Fruit fly (Drosophila melanogaster) whole organism, embryonic: ENCODE measurements around the gene Aps.

Source experiments
- Atf3 ChIP-seq: fragments of 200-800 bp; sonication (Bioruptor generic); optimal IDR thresholded peaks from 3 replicates; lab custom pipeline; 2016; ENCODE audit warnings: missing biosample characterization, missing genetic modification characterization
- Atf6 ChIP-seq: fragments of 200-800 bp; sonication (Bioruptor generic); IDR thresholded peaks from 2 replicates; pipeline ENCODE4 v1.3.6; 2022; ENCODE audit warnings: missing biosample characterization, missing genetic modification characterization
- CG10147 ChIP-seq: fragments of 200-800 bp; sonication (Bioruptor generic); optimal IDR thresholded peaks from 2 replicates; lab custom pipeline; 2019; ENCODE audit warnings: missing biosample characterization, mild to moderate bottlenecking, missing genetic modification characterization, moderate library complexity
- CG12391 ChIP-seq: fragments of 200-800 bp; sonication (Bioruptor generic); optimal IDR thresholded peaks from 3 replicates; lab custom pipeline; 2018; ENCODE audit warnings: missing biosample characterization, mild to moderate bottlenecking, missing genetic modification characterization, moderate library complexity
- CG14050 ChIP-seq: fragments of 200-800 bp; sonication (Bioruptor generic); IDR thresholded peaks from 3 replicates; pipeline ENCODE4 v1.3.6; 2022; ENCODE audit warnings: missing biosample characterization, missing genetic modification characterization
- CG14441 ChIP-seq: fragments of 200-800 bp; sonication (Bioruptor generic); IDR thresholded peaks from 2 replicates; pipeline ENCODE4 v1.3.6; 2022; ENCODE audit warnings: missing biosample characterization, missing genetic modification characterization
- CG15601 ChIP-seq: fragments of 200-800 bp; sonication (Bioruptor generic); optimal IDR thresholded peaks from 3 replicates; lab custom pipeline; 2019; ENCODE audit warnings: missing biosample characterization, mild to moderate bottlenecking, missing genetic modification characterization, moderate library complexity
- CG16863 ChIP-seq: fragments of 200-800 bp; sonication (Bioruptor generic); optimal IDR thresholded peaks from 3 replicates; lab custom pipeline; 2016; ENCODE audit warnings: missing biosample characterization, missing genetic modification characterization
- CG17359 ChIP-seq: fragments of 200-800 bp; sonication (Bioruptor generic); optimal IDR thresholded peaks from 3 replicates; lab custom pipeline; 2018; ENCODE audit warnings: missing biosample characterization, mild to moderate bottlenecking, missing genetic modification characterization, moderate library complexity
- CG17385 ChIP-seq: fragments of 200-800 bp; sonication (Bioruptor generic); optimal IDR thresholded peaks from 3 replicates; lab custom pipeline; 2018; ENCODE audit warnings: missing biosample characterization, mild to moderate bottlenecking, missing genetic modification characterization
- CG2116 ChIP-seq: fragments of 200-800 bp; sonication (Bioruptor generic); optimal IDR thresholded peaks from 3 replicates; lab custom pipeline; 2018; ENCODE audit warnings: missing biosample characterization, mild to moderate bottlenecking, missing genetic modification characterization
- CG2678 ChIP-seq: fragments of 200-800 bp; sonication (Bioruptor generic); optimal IDR thresholded peaks from 3 replicates; lab custom pipeline; 2019; ENCODE audit warnings: missing biosample characterization, mild to moderate bottlenecking, missing genetic modification characterization, moderate library complexity
- CG3281 ChIP-seq: fragments of 200-800 bp; sonication (Bioruptor generic); optimal IDR thresholded peaks from 3 replicates; lab custom pipeline; 2017; ENCODE audit warnings: missing biosample characterization, mild to moderate bottlenecking, missing genetic modification characterization
- CG33213 ChIP-seq: fragments of 200-800 bp; sonication (Bioruptor generic); optimal IDR thresholded peaks from 3 replicates; lab custom pipeline; 2016; ENCODE audit warnings: missing biosample characterization, missing genetic modification characterization
- CG3407 ChIP-seq: fragments of 200-800 bp; sonication (Bioruptor generic); optimal IDR thresholded peaks from 2 replicates; lab custom pipeline; 2018; ENCODE audit warnings: missing biosample characterization, mild to moderate bottlenecking, missing genetic modification characterization
- CG34422 ChIP-seq: fragments of 200-800 bp; sonication (Bioruptor generic); IDR thresholded peaks from 3 replicates; pipeline ENCODE4 v1.3.6; 2022; ENCODE audit warnings: missing biosample characterization, missing genetic modification characterization
- CG4282 ChIP-seq: fragments of 200-800 bp; sonication (Bioruptor generic); optimal IDR thresholded peaks from 2 replicates; lab custom pipeline; 2016; ENCODE audit warnings: missing biosample characterization, missing genetic modification characterization
- CG4360 ChIP-seq: fragments of 200-800 bp; sonication (Bioruptor generic); IDR thresholded peaks from 2 replicates; pipeline ENCODE4 v1.3.6; 2022; ENCODE audit warnings: missing biosample characterization, missing genetic modification characterization
- CG5180 ChIP-seq: fragments of 200-800 bp; sonication (Bioruptor generic); optimal IDR thresholded peaks from 3 replicates; lab custom pipeline; 2017; ENCODE audit warnings: missing biosample characterization, missing genetic modification characterization, mild to moderate bottlenecking, moderate library complexity, missing genetic modification reagents
- CG5245 ChIP-seq: fragments of 200-800 bp; sonication (Bioruptor generic); optimal IDR thresholded peaks from 3 replicates; lab custom pipeline; 2016; ENCODE audit warnings: missing biosample characterization, missing genetic modification characterization
- CG5953 ChIP-seq: fragments of 200-800 bp; sonication (Bioruptor generic); IDR thresholded peaks from 2 replicates; pipeline ENCODE4 v1.3.6; 2022; ENCODE audit warnings: missing biosample characterization, missing genetic modification characterization
- CG7928 ChIP-seq: fragments of 200-800 bp; sonication (Bioruptor generic); optimal IDR thresholded peaks from 2 replicates; lab custom pipeline; 2017; ENCODE audit warnings: missing biosample characterization, mild to moderate bottlenecking, missing genetic modification characterization
- CoRest ChIP-seq: fragments of 200-800 bp; sonication (Bioruptor generic); optimal IDR thresholded peaks from 3 replicates; lab custom pipeline; 2018; ENCODE audit warnings: missing biosample characterization, mild to moderate bottlenecking, missing genetic modification characterization, moderate library complexity
- H2.0 ChIP-seq: fragments of 200-800 bp; sonication (Bioruptor generic); IDR thresholded peaks from 2 replicates; pipeline ENCODE4 v1.3.6; 2022; ENCODE audit warnings: missing biosample characterization, missing genetic modification characterization
- Lim3 ChIP-seq: fragments of 200-800 bp; sonication (Bioruptor generic); IDR thresholded peaks from 2 replicates; pipeline ENCODE4 v1.3.6; 2022; ENCODE audit warnings: missing biosample characterization, missing genetic modification characterization
- MBD-R2 ChIP-seq: fragments of 200-800 bp; sonication (Bioruptor generic); IDR thresholded peaks from 2 replicates; pipeline ENCODE4 v1.3.6; 2022; ENCODE audit warnings: missing biosample characterization, missing genetic modification characterization
- Mad ChIP-seq: fragments of 200-800 bp; sonication (Bioruptor generic); optimal IDR thresholded peaks from 2 replicates; lab custom pipeline; 2016; ENCODE audit warnings: missing biosample characterization, missing genetic modification characterization
- Oli ChIP-seq: fragments of 200-800 bp; sonication (Bioruptor generic); optimal IDR thresholded peaks from 2 replicates; lab custom pipeline; 2018; ENCODE audit warnings: missing biosample characterization, mild to moderate bottlenecking, missing genetic modification characterization, moderate library complexity
- Sin3A ChIP-seq: fragments of >200 bp; optimal IDR thresholded peaks from 2 replicates; lab custom pipeline; 2018
- YL-1 ChIP-seq: fragments of 200-800 bp; sonication (Bioruptor generic); optimal IDR thresholded peaks from 3 replicates; lab custom pipeline; 2017; ENCODE audit warnings: missing biosample characterization, mild to moderate bottlenecking, missing genetic modification characterization
- crp ChIP-seq, 2 experiments: fragments of 200-800 bp; sonication (Bioruptor generic); optimal IDR thresholded peaks; 2 replicates in 1 of 2; 3 replicates in 1 of 2; lab custom pipeline; 2017; ENCODE audit warnings: missing biosample characterization in 2 of 2, missing genetic modification characterization in 2 of 2, mild to moderate bottlenecking in 1 of 2, moderate library complexity in 1 of 2
- dati ChIP-seq: fragments of 200-800 bp; sonication (Bioruptor generic); IDR thresholded peaks from 2 replicates; pipeline ENCODE4 v1.3.6; 2022; ENCODE audit warnings: missing biosample characterization, missing genetic modification characterization
- dmrt11E ChIP-seq: fragments of 200-800 bp; sonication (Bioruptor generic); optimal IDR thresholded peaks from 3 replicates; lab custom pipeline; 2018; ENCODE audit warnings: missing biosample characterization, mild to moderate bottlenecking, missing genetic modification characterization, moderate library complexity
- esg ChIP-seq: fragments of 200-800 bp; sonication (Bioruptor generic); conservative IDR thresholded peaks from 2 replicates; pipeline ENCODE4 v1.3.6; 2022; ENCODE audit warnings: missing biosample characterization, missing genetic modification characterization
- fd102C ChIP-seq: fragments of 200-800 bp; sonication (Bioruptor generic); optimal IDR thresholded peaks from 2 replicates; lab custom pipeline; 2018; ENCODE audit warnings: missing biosample characterization, mild to moderate bottlenecking, missing genetic modification characterization, moderate library complexity
- fd64A ChIP-seq: fragments of 200-800 bp; sonication (Bioruptor generic); optimal IDR thresholded peaks from 3 replicates; lab custom pipeline; 2018; ENCODE audit warnings: missing biosample characterization, mild to moderate bottlenecking, missing genetic modification characterization
- ftz-f1 ChIP-seq: fragments of 200-800 bp; sonication (Bioruptor generic); optimal IDR thresholded peaks from 2 replicates; lab custom pipeline; 2016; ENCODE audit warnings: missing biosample characterization, missing genetic modification characterization
- grau ChIP-seq: fragments of 200-800 bp; optimal IDR thresholded peaks from 3 replicates; lab custom pipeline; 2019; ENCODE audit warnings: missing biosample characterization, mild to moderate bottlenecking, missing genetic modification characterization, moderate library complexity
- gsb-n ChIP-seq: fragments of 200-800 bp; sonication (Bioruptor generic); optimal IDR thresholded peaks from 3 replicates; lab custom pipeline; 2018; ENCODE audit warnings: missing biosample characterization, mild to moderate bottlenecking, missing genetic modification characterization
- insv ChIP-seq, 2 experiments: fragments of 200-800 bp; sonication (Bioruptor generic); optimal IDR thresholded peaks; 3 replicates each; lab custom pipeline; 2016 to 2018; ENCODE audit warnings: missing biosample characterization in 2 of 2, missing genetic modification characterization in 2 of 2
- inv ChIP-seq: fragments of 200-800 bp; sonication (Bioruptor generic); IDR thresholded peaks from 2 replicates; pipeline ENCODE4 v1.3.6; 2022; ENCODE audit warnings: missing biosample characterization, missing genetic modification characterization; ENCODE audit not compliant: partially characterized antibody
- lilli ChIP-seq: fragments of 200-800 bp; sonication (Bioruptor generic); optimal IDR thresholded peaks from 3 replicates; lab custom pipeline; 2016; ENCODE audit warnings: missing biosample characterization, missing genetic modification characterization
- nerfin-1 ChIP-seq: fragments of 200-800 bp; sonication (Bioruptor generic); optimal IDR thresholded peaks from 3 replicates; lab custom pipeline; 2019; ENCODE audit warnings: missing biosample characterization, mild to moderate bottlenecking, missing genetic modification characterization, moderate library complexity
- p53 ChIP-seq: fragments of 200-800 bp; sonication (Bioruptor generic); optimal IDR thresholded peaks from 2 replicates; lab custom pipeline; 2016; ENCODE audit warnings: missing biosample characterization, missing genetic modification characterization
- pb ChIP-seq: fragments of 200-800 bp; sonication (Bioruptor generic); optimal IDR thresholded peaks from 3 replicates; lab custom pipeline; 2016; ENCODE audit warnings: missing biosample characterization, missing genetic modification characterization
- repo ChIP-seq: fragments of 200-800 bp; sonication (Bioruptor generic); optimal IDR thresholded peaks from 2 replicates; lab custom pipeline; 2016; ENCODE audit warnings: missing biosample characterization, missing genetic modification characterization
- so ChIP-seq: fragments of 200-800 bp; sonication (Bioruptor generic); IDR thresholded peaks from 3 replicates; pipeline ENCODE4 v1.3.6; 2022; ENCODE audit warnings: missing biosample characterization, missing genetic modification characterization
- sug ChIP-seq: fragments of 200-800 bp; optimal IDR thresholded peaks from 2 replicates; lab custom pipeline; 2019; ENCODE audit warnings: missing biosample characterization, mild to moderate bottlenecking, missing genetic modification characterization, moderate library complexity
- unpg ChIP-seq: fragments of 200-800 bp; sonication (Bioruptor generic); optimal IDR thresholded peaks from 3 replicates; lab custom pipeline; 2018; ENCODE audit warnings: missing biosample characterization, mild to moderate bottlenecking, missing genetic modification characterization, moderate library complexity
- zf30C ChIP-seq: fragments of 200-800 bp; sonication (Bioruptor generic); optimal IDR thresholded peaks from 3 replicates; lab custom pipeline; 2018; ENCODE audit warnings: missing biosample characterization, mild to moderate bottlenecking, missing genetic modification characterization

Aps gene

DNA sequence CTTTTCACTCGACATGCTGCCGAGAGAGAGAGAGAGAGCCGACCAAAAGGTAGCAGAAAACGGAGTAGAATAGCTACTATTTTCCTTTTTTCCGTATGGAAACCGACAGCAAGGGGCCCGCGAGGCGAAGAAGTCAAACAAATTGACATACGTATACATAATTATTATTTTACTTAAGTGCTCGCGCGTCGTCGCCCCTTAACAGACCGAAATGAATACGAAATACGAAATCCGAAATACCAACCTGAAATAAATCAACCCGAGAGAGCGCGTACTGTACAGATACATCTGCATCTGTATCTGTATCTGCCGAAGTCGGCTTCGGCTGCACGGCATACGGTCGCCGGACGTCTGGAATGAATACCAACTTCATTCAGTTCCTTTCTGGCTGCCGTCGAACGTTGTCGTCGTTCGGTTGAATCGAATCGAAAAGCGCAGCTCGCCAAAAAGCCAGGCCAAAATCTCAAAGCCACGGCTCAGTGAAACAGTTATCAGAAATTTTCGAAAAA lies 41.4 kb downstream of the Aps start (continued):
- TF ChIP-seq ftz-f1 (GFP tag; lab: Kevin White, UChicago), result peak; percentile 64
- TF ChIP-seq CG16863 (GFP tag; lab: Kevin White, UChicago), result peak; percentile 46
- TF ChIP-seq dati (GFP tag; lab: Robert Waterston, UW), result no peak
- TF ChIP-seq CG3407, result peak; percentile 29
- peak; percentile 24 for TF ChIP-seq unpg
- TF ChIP-seq CG3281 (GFP tag; lab: Kevin White, UChicago), result peak; percentile 49
- no peak for TF ChIP-seq Lim3
- TF ChIP-seq CG4282 (GFP tag; lab: Kevin White, UChicago), result peak; percentile 30
- no peak for TF ChIP-seq CG15601 (tag; lab: Kevin White, UChicago)
- TF ChIP-seq Atf3, result no peak
- peak; percentile 33 for TF ChIP-seq lilli
- TF ChIP-seq CG34422, result peak; percentile 75; the same call in 1 of the 3 replicates
- no peak for TF ChIP-seq Oli (tag; lab: Kevin White, UChicago)
- TF ChIP-seq inv (GFP tag; lab: Robert Waterston, UW), result peak; percentile 40; the same call in 1 of the 2 replicates
- TF ChIP-seq CG17385 (GFP tag; lab: Kevin White, UChicago), result peak; percentile 56
- TF ChIP-seq Atf6 (GFP tag; lab: Robert Waterston, UW), result peak; percentile 57; the same call in 1 of the 2 replicates
- peak; percentile 33 for TF ChIP-seq CG12391
- peak; percentile 31 for TF ChIP-seq gsb-n (tag; lab: Kevin White, UChicago)
- no peak for TF ChIP-seq p53 (GFP tag; lab: Kevin White, UChicago)
- TF ChIP-seq esg (GFP tag; lab: Robert Waterston, UW), result no peak
- no peak for TF ChIP-seq repo (GFP tag; lab: Kevin White, UChicago)
- TF ChIP-seq Sin3A (lab: Kevin White, UChicago), result no peak
- TF ChIP-seq CG4360 (GFP tag; lab: Robert Waterston, UW), result peak; percentile 71
- no peak for TF ChIP-seq CG7928 (GFP tag; lab: Kevin White, UChicago)
- peak; percentile 42; the same call in 2 of the 3 replicates for TF ChIP-seq CG14050 (GFP tag; lab: Robert Waterston, UW)
- TF ChIP-seq nerfin-1 (tag; lab: Kevin White, UChicago), result peak; percentile 87
- TF ChIP-seq MBD-R2 (GFP tag; lab: Robert Waterston, UW), result peak; percentile 27; the same call in 1 of the 2 replicates
- peak; percentile 66 for TF ChIP-seq CG17359
- peak; percentile 67 for TF ChIP-seq sug (tag; lab: Kevin White, UChicago)
- peak; percentile 55 for TF ChIP-seq CG33213 (GFP tag; lab: Kevin White, UChicago)
- TF ChIP-seq fd64A (GFP tag; lab: Kevin White, UChicago), result peak; percentile 44
- peak; percentile 85; the same call in 2 of the 3 replicates for TF ChIP-seq so
- no peak for TF ChIP-seq CG2678 (tag; lab: Kevin White, UChicago)
- TF ChIP-seq dmrt11E (tag; lab: Kevin White, UChicago), result no peak
- TF ChIP-seq Mad (GFP tag; lab: Kevin White, UChicago), result peak; percentile 34
- 0 out of 2 replicates have a peak, but pooled peaks have one; percentile 8 for TF ChIP-seq CG14441 (GFP tag; lab: Robert Waterston, UW)
- peak; percentile 67 for TF ChIP-seq pb
- TF ChIP-seq YL-1, result no peak
- TF ChIP-seq CG5953 (GFP tag; lab: Robert Waterston, UW), result peak; percentile 64
- no peak for TF ChIP-seq CG5245
- TF ChIP-seq CoRest (tag; lab: Kevin White, UChicago), result peak; percentile 4
- TF ChIP-seq crp (GFP tag; optimal IDR thresholded peaks at IDR 0.05; lab: Kevin White, UChicago), result peak in 1 of 2 experiments; percentile 8
- TF ChIP-seq insv (GFP tag; optimal IDR thresholded peaks at IDR 0.05; lab: Kevin White, UChicago), result no peak
- TF ChIP-seq grau, result peak; percentile 54
- TF ChIP-seq CG10147, result no peak
- TF ChIP-seq CG5180, result peak; percentile 89
- peak; percentile 18 for TF ChIP-seq CG2116 (GFP tag; lab: Kevin White, UChicago)
- no peak for TF ChIP-seq H2.0 (GFP tag; lab: Robert Waterston, UW)
- peak; percentile 7 for TF ChIP-seq zf30C (GFP tag; lab: Kevin White, UChicago)
- TF ChIP-seq fd102C, result peak; percentile 33
